Worm (Caenorhabditis elegans): ENCODE data around the gene C55C3.73.

C55C3.73 gene

ce11 chrIV:5734720-5735119 lies 31.5 kb upstream of the C55C3.73 start, which contains the start of gene cpg-18:
Gene cpg-18 (plus strand): TSS chrIV:5735020.
- TF ChIP-seq unc-55 (GFP tag; optimal IDR thresholded peaks at IDR 0.05): no peak
- TF ChIP-seq nhr-12 (tag; optimal IDR thresholded peaks at IDR 0.05): no peak
- TF ChIP-seq dmd-4 (tag; optimal IDR thresholded peaks at IDR 0.05): no peak
- TF ChIP-seq sma-3 (GFP tag; optimal IDR thresholded peaks at IDR 0.05): no peak
- TF ChIP-seq mab-5 (tag; optimal IDR thresholded peaks at IDR 0.05): no peak
- TF ChIP-seq ztf-1 (GFP tag; conservative IDR thresholded peaks at IDR 0.05): no peak
- no peak for TF ChIP-seq ceh-16 (tag; optimal IDR thresholded peaks at IDR 0.05)
- no peak for TF ChIP-seq lin-39 (tag; optimal IDR thresholded peaks at IDR 0.05)
- TF ChIP-seq ceh-82 (tag; optimal IDR thresholded peaks at IDR 0.05): no peak
- TF ChIP-seq nhr-237 (tag; optimal IDR thresholded peaks at IDR 0.05): no peak
- TF ChIP-seq aly-2 (tag; optimal IDR thresholded peaks at IDR 0.05): no peak

ce11 chrIV:5731597-5731996 lies 28.3 kb upstream of the C55C3.73 start, which contains the start of gene H35B03.2:
Gene H35B03.2 (minus strand): TSS chrIV:5731674.
- TF ChIP-seq C34F6.9 (tag; optimal IDR thresholded peaks at IDR 0.05) (peak; percentile 73), snpc-4 (tag; optimal IDR thresholded peaks at IDR 0.05) (peak; percentile 36), ztf-11 (tag; optimal IDR thresholded peaks at IDR 0.05) (no peak), nhr-12 (tag; optimal IDR thresholded peaks at IDR 0.05) (no peak), crh-2 (tag; optimal IDR thresholded peaks at IDR 0.05) (peak; percentile 70), nhr-25 (tag; optimal IDR thresholded peaks at IDR 0.05) (peak; percentile 69), blmp-1 (tag; optimal IDR thresholded peaks at IDR 0.05; ENCODE audit: insufficient read depth) (no peak), mab-5 (tag; optimal IDR thresholded peaks at IDR 0.05) (peak; percentile 24), nhr-77 (tag; optimal IDR thresholded peaks at IDR 0.05) (no peak), nhr-237 (tag; optimal IDR thresholded peaks at IDR 0.05) (no peak), sma-3 (GFP tag; optimal IDR thresholded peaks at IDR 0.05) (peak; percentile 53), nhr-21 (tag; optimal IDR thresholded peaks at IDR 0.05) (peak; percentile 34), nhr-6 (tag; optimal IDR thresholded peaks at IDR 0.05) (peak; percentile 24), elt-1 (tag; optimal IDR thresholded peaks at IDR 0.05) (no peak), lin-13 (GFP tag; optimal IDR thresholded peaks at IDR 0.05) (peak; percentile 51), lin-39 (tag; optimal IDR thresholded peaks at IDR 0.05) (no peak), skn-1 (tag; optimal IDR thresholded peaks at IDR 0.05) (no peak), unc-39 (tag; optimal IDR thresholded peaks at IDR 0.05) (no peak), R02D3.7 (tag; optimal IDR thresholded peaks at IDR 0.05) (peak; percentile 97), ZK546.5 (tag; optimal IDR thresholded peaks at IDR 0.05) (no peak), dmd-4 (tag; optimal IDR thresholded peaks at IDR 0.05) (no peak), egl-27 (tag; optimal IDR thresholded peaks at IDR 0.05) (no peak), lin-11 (tag; optimal IDR thresholded peaks at IDR 0.05) (no peak), F13H6.1 (tag; optimal IDR thresholded peaks at IDR 0.05) (peak; percentile 36), fos-1 (tag; optimal IDR thresholded peaks at IDR 0.05) (peak; percentile 11), unc-55 (GFP tag; optimal IDR thresholded peaks at IDR 0.05) (peak; percentile 90), gmeb-1 (tag; optimal IDR thresholded peaks at IDR 0.05) (peak; percentile 98), elt-3 (tag; optimal IDR thresholded peaks at IDR 0.05) (no peak), lsy-2 (tag; optimal IDR thresholded peaks at IDR 0.05) (peak; percentile 64 to 88), sma-9 (GFP tag; optimal IDR thresholded peaks at IDR 0.05) (peak; percentile 47), sma-9 (tag; optimal IDR thresholded peaks at IDR 0.05) (no peak), nhr-129 (tag; optimal IDR thresholded peaks at IDR 0.05) (peak; percentile 50)

- no peak for TF ChIP-seq nhr-6 (tag; optimal IDR thresholded peaks at IDR 0.05)
- TF ChIP-seq ZK546.5 (tag; optimal IDR thresholded peaks at IDR 0.05): no peak
- no peak for TF ChIP-seq alr-1 (tag; optimal IDR thresholded peaks at IDR 0.05)
- TF ChIP-seq dmd-4 (tag; optimal IDR thresholded peaks at IDR 0.05): no peak
These were observed 22.0 kb upstream of the C55C3.73 start, which contains the start of gene H35B03.1 for ce11 chrIV:5725300-5725699. Gene H35B03.1 (plus strand): TSS chrIV:5725600.

- TF ChIP-seq mbf-1 (tag; optimal IDR thresholded peaks at IDR 0.05) (no peak), aly-2 (tag; optimal IDR thresholded peaks at IDR 0.05) (no peak), unc-39 (tag; optimal IDR thresholded peaks at IDR 0.05) (no peak), unc-62 (GFP tag; optimal IDR thresholded peaks at IDR 0.05) (no peak), lin-13 (GFP tag; optimal IDR thresholded peaks at IDR 0.05) (no peak), F13H6.1 (tag; optimal IDR thresholded peaks at IDR 0.05) (no peak), lin-39 (tag; optimal IDR thresholded peaks at IDR 0.05) (no peak), mab-5 (tag; optimal IDR thresholded peaks at IDR 0.05) (no peak), C34F6.9 (tag; optimal IDR thresholded peaks at IDR 0.05) (no peak), elt-1 (tag; optimal IDR thresholded peaks at IDR 0.05) (no peak), nhr-10 (tag; optimal IDR thresholded peaks at IDR 0.05) (no peak), lsy-2 (tag; optimal IDR thresholded peaks at IDR 0.05) (no peak)
These were observed 20.4 kb upstream of the C55C3.73 start for ce11 chrIV:5723659-5724058.

Measured in whole organism, L2 larva.